Fruit fly (Drosophila melanogaster) whole organism: ENCODE data around the gene CG5455.

Experiments used
- CG8478 ChIP-seq: fragments of >200 bp; optimal IDR thresholded peaks from 2 replicates; lab custom pipeline; 2018; ENCODE audit warnings: inconsistent platforms
- Dll ChIP-seq: fragments of >200 bp; optimal IDR thresholded peaks from 2 replicates; lab custom pipeline; 2017
- EcR ChIP-seq, 2 experiments: fragments of >200 bp; optimal IDR thresholded peaks; 2 replicates each; lab custom pipeline; 2017; ENCODE audit warnings: missing biosample characterization in 2 of 2, missing genetic modification characterization in 2 of 2, missing genetic modification reagents in 2 of 2
- psq ChIP-seq: fragments of >200 bp; optimal IDR thresholded peaks from 2 replicates; lab custom pipeline; 2017

dm6 chr3R:26503317-26503716 is 42.0 kb downstream of the CG5455 start:
- TF ChIP-seq psq (lab: Kevin White, UChicago) (no peak), Dll (lab: Kevin White, UChicago) (no peak), CG8478 (lab: Kevin White, UChicago) (no peak), EcR (GFP tag; optimal IDR thresholded peaks at IDR 0.05; lab: Kevin White, UChicago) (no peak)
